Fruit fly (Drosophila melanogaster): ENCODE measurements around the gene ND-24.
A peak's percentile ranks its signal among the peaks of the same experiment; 100 is the strongest.

The ND-24 gene

dm6 chrX:17631996-17632612 lies at the start of gene ND-24, which contains the start of gene corolla:
TSS of gene ND-24 (plus strand) at chrX:17632089.
TSS of gene corolla (minus strand) at chrX:17632047.
- no peak for TF ChIP-seq Dll (optimal IDR thresholded peaks at IDR 0.05)
- TF ChIP-seq pan (optimal IDR thresholded peaks at IDR 0.05): no peak

dm6 chrX:17582650-17583049 lies 49.2 kb upstream of the ND-24 start:
- TF ChIP-seq pan (optimal IDR thresholded peaks at IDR 0.05) (no peak), CG8478 (optimal IDR thresholded peaks at IDR 0.05) (no peak)

dm6 chrX:17583706-17584105 lies 48.2 kb upstream of the ND-24 start:
- TF ChIP-seq Dll (optimal IDR thresholded peaks at IDR 0.05): no peak
- no peak for TF ChIP-seq psq (optimal IDR thresholded peaks at IDR 0.05)
- no peak for TF ChIP-seq usp (GFP tag; optimal IDR thresholded peaks at IDR 0.05)
- TF ChIP-seq CG8478 (optimal IDR thresholded peaks at IDR 0.05): no peak
- TF ChIP-seq pan (optimal IDR thresholded peaks at IDR 0.05): no peak
- no peak for TF ChIP-seq EcR (GFP tag; optimal IDR thresholded peaks at IDR 0.05)

dm6 chrX:17585892-17586291 lies 46.0 kb upstream of the ND-24 start:
- TF ChIP-seq usp (GFP tag; optimal IDR thresholded peaks at IDR 0.05) (no peak), EcR (GFP tag; optimal IDR thresholded peaks at IDR 0.05) (no peak)

dm6 chrX:17588134-17588533 lies 43.8 kb upstream of the ND-24 start:
- TF ChIP-seq EcR (GFP tag; optimal IDR thresholded peaks at IDR 0.05): no peak
- TF ChIP-seq usp (GFP tag; optimal IDR thresholded peaks at IDR 0.05): no peak
- TF ChIP-seq Dll (optimal IDR thresholded peaks at IDR 0.05): no peak
- no peak for TF ChIP-seq CG8478 (optimal IDR thresholded peaks at IDR 0.05)

dm6 chrX:17588565-17588964 lies 43.3 kb upstream of the ND-24 start, which contains the start of gene CG12992:
TSS of gene CG12992 (plus strand) at chrX:17588865.
- TF ChIP-seq usp (GFP tag; optimal IDR thresholded peaks at IDR 0.05) (no peak), EcR (GFP tag; optimal IDR thresholded peaks at IDR 0.05) (no peak), Dll (optimal IDR thresholded peaks at IDR 0.05) (no peak), psq (optimal IDR thresholded peaks at IDR 0.05) (no peak), CG8478 (optimal IDR thresholded peaks at IDR 0.05) (no peak), pan (optimal IDR thresholded peaks at IDR 0.05) (no peak)

dm6 chrX:17594745-17595144 lies 37.1 kb upstream of the ND-24 start:
- TF ChIP-seq pan (optimal IDR thresholded peaks at IDR 0.05) (no peak), psq (optimal IDR thresholded peaks at IDR 0.05) (no peak), Dll (optimal IDR thresholded peaks at IDR 0.05) (no peak), CG8478 (optimal IDR thresholded peaks at IDR 0.05) (no peak)

dm6 chrX:17595822-17596221 lies 36.1 kb upstream of the ND-24 start:
- TF ChIP-seq CG8478 (optimal IDR thresholded peaks at IDR 0.05) (no peak), psq (optimal IDR thresholded peaks at IDR 0.05) (no peak), Dll (optimal IDR thresholded peaks at IDR 0.05) (no peak), pan (optimal IDR thresholded peaks at IDR 0.05) (peak; percentile 83), EcR (GFP tag; optimal IDR thresholded peaks at IDR 0.05) (no peak), usp (GFP tag; optimal IDR thresholded peaks at IDR 0.05) (no peak)

dm6 chrX:17597622-17598021 lies 34.3 kb upstream of the ND-24 start:
- no peak for TF ChIP-seq psq (optimal IDR thresholded peaks at IDR 0.05)
- no peak for TF ChIP-seq usp (GFP tag; optimal IDR thresholded peaks at IDR 0.05)

dm6 chrX:17599330-17599729 lies 32.6 kb upstream of the ND-24 start, which contains the start of gene X11L:
TSS of gene X11L (plus strand) at chrX:17599608.
- TF ChIP-seq usp (GFP tag; optimal IDR thresholded peaks at IDR 0.05): no peak
- TF ChIP-seq pan (optimal IDR thresholded peaks at IDR 0.05): no peak
- TF ChIP-seq EcR (GFP tag; optimal IDR thresholded peaks at IDR 0.05): no peak
- TF ChIP-seq CG8478 (optimal IDR thresholded peaks at IDR 0.05): no peak
- no peak for TF ChIP-seq Dll (optimal IDR thresholded peaks at IDR 0.05)
- no peak for TF ChIP-seq psq (optimal IDR thresholded peaks at IDR 0.05)

- no peak for TF ChIP-seq EcR (GFP tag; optimal IDR thresholded peaks at IDR 0.05)
- no peak for TF ChIP-seq pan (optimal IDR thresholded peaks at IDR 0.05)
- no peak for TF ChIP-seq usp (GFP tag; optimal IDR thresholded peaks at IDR 0.05)
- TF ChIP-seq CG8478 (optimal IDR thresholded peaks at IDR 0.05): no peak
- TF ChIP-seq psq (optimal IDR thresholded peaks at IDR 0.05): no peak
- no peak for TF ChIP-seq Dll (optimal IDR thresholded peaks at IDR 0.05)
These were observed 29.4 kb upstream of the ND-24 start for dm6 chrX:17602466-17602865.

- TF ChIP-seq pan (optimal IDR thresholded peaks at IDR 0.05): no peak
- TF ChIP-seq CG8478 (optimal IDR thresholded peaks at IDR 0.05): no peak
- TF ChIP-seq EcR (GFP tag; optimal IDR thresholded peaks at IDR 0.05): no peak
- TF ChIP-seq psq (optimal IDR thresholded peaks at IDR 0.05): no peak
- no peak for TF ChIP-seq Dll (optimal IDR thresholded peaks at IDR 0.05)
- no peak for TF ChIP-seq usp (GFP tag; optimal IDR thresholded peaks at IDR 0.05)
These were observed 20.4 kb upstream of the ND-24 start for dm6 chrX:17611455-17611854.

dm6 chrX:17622187-17622586 lies 9.7 kb upstream of the ND-24 start:
- TF ChIP-seq Dll (optimal IDR thresholded peaks at IDR 0.05) (no peak), CG8478 (optimal IDR thresholded peaks at IDR 0.05) (no peak), EcR (GFP tag; optimal IDR thresholded peaks at IDR 0.05) (no peak), usp (GFP tag; optimal IDR thresholded peaks at IDR 0.05) (no peak), psq (optimal IDR thresholded peaks at IDR 0.05) (no peak), pan (optimal IDR thresholded peaks at IDR 0.05) (no peak)
